Worm (Caenorhabditis elegans): ENCODE results near the gene sto-5.

- no peak for TF ChIP-seq nhr-76 (tag; optimal IDR thresholded peaks at IDR 0.05)
- TF ChIP-seq elt-3 (tag; optimal IDR thresholded peaks at IDR 0.05), result no peak
- no peak for TF ChIP-seq nhr-28 (tag; optimal IDR thresholded peaks at IDR 0.05)
- no peak for TF ChIP-seq unc-62 (GFP tag; optimal IDR thresholded peaks at IDR 0.05)
- TF ChIP-seq snpc-4 (tag; optimal IDR thresholded peaks at IDR 0.05), result no peak
- no peak for TF ChIP-seq unc-39 (tag; optimal IDR thresholded peaks at IDR 0.05)
- TF ChIP-seq nhr-12 (tag; optimal IDR thresholded peaks at IDR 0.05), result no peak
- no peak for TF ChIP-seq elt-1 (tag; optimal IDR thresholded peaks at IDR 0.05; ENCODE audit: borderline replicate concordance, insufficient read depth)
- TF ChIP-seq lsy-2 (tag; optimal IDR thresholded peaks at IDR 0.05), result no peak
- TF ChIP-seq mab-5 (tag; optimal IDR thresholded peaks at IDR 0.05), result no peak
Observed at ce11 chrX:16787152-16787551, 38.1 kb downstream of the sto-5 start.

Data from whole organism, mixed stage, embryonic.